Worm (Caenorhabditis elegans): ENCODE measurements around the gene T23F2.5.

The T23F2.5 gene

ce11 chrX:5479876-5480580 is 36.9 kb downstream of the T23F2.5 start (continued):
- TF ChIP-seq alr-1 (tag; optimal IDR thresholded peaks at IDR 0.05), result no peak

DNA sequence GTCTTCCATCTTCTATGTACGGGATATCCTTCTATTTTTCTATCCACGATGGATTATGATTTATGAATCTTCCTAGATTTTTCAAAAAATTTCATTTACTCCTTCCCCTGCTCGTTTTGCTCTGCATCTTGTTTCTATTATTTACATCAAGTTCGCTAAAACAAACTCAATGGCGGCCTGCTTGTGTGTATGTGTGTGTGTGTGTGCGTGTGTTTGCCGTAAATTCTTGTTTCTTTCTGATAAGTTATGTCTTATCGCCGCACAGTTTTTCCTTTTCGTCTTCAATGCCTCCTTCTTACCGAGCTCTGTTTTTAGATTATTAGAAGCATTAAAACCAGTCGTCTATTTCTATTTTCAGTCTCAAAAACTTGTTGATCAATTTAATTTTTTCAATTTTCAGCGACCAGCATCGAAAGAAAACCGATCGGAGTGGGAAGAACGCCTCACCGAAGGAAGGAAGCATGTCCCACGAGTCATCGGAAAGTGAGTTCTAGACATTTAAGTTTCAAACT is 37.6 kb downstream of the T23F2.5 start, which contains the start of gene dlg-1:
Gene dlg-1, plus strand, starts transcription at position 401 of the 512 bp plus-strand sequence.
- no peak for TF ChIP-seq ztf-1 (GFP tag; conservative IDR thresholded peaks at IDR 0.05)
- peak; percentile 50 for TF ChIP-seq fos-1 (tag; optimal IDR thresholded peaks at IDR 0.05)
- TF ChIP-seq gmeb-1 (tag; optimal IDR thresholded peaks at IDR 0.05), result peak; percentile 4

DNA sequence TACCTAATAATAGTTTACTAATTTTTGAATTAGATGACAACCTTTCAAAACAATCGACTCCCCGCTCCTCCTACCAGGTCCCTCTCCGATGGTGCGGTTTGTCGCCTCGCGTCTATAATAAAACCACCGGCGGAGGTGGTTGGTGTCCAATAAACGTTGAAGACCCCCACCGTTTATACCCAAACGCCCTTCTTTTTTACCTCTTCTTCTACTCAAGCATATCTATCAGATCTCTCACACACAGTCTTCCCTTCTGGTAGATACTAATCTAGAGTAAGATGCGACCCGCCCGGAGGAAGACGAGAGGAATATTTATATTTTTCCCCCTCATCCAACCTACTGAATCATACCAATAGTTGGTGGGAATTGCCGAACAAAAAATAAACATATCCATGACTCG is 38.1 kb downstream of the T23F2.5 start:
- TF ChIP-seq elt-1 (tag; optimal IDR thresholded peaks at IDR 0.05) (peak; percentile 27), nhr-6 (tag; optimal IDR thresholded peaks at IDR 0.05) (no peak), ceh-16 (tag; optimal IDR thresholded peaks at IDR 0.05) (peak; percentile 69), sma-9 (GFP tag; optimal IDR thresholded peaks at IDR 0.05) (peak; percentile 4), sma-9 (tag; optimal IDR thresholded peaks at IDR 0.05) (no peak)

ce11 chrX:5477597-5477996 is 39.4 kb downstream of the T23F2.5 start:
- no peak for TF ChIP-seq elt-1 (tag; optimal IDR thresholded peaks at IDR 0.05)
- peak; percentile 12 for TF ChIP-seq nhr-129 (tag; optimal IDR thresholded peaks at IDR 0.05)

ce11 chrX:5476357-5476756 is 40.6 kb downstream of the T23F2.5 start:
- TF ChIP-seq crh-2 (tag; optimal IDR thresholded peaks at IDR 0.05) (no peak), R02D3.7 (tag; optimal IDR thresholded peaks at IDR 0.05) (no peak), sem-4 (tag; optimal IDR thresholded peaks at IDR 0.05) (no peak), fos-1 (tag; optimal IDR thresholded peaks at IDR 0.05) (peak; percentile 74), gmeb-1 (tag; optimal IDR thresholded peaks at IDR 0.05) (peak; percentile 22), sma-3 (GFP tag; optimal IDR thresholded peaks at IDR 0.05) (no peak), mbf-1 (tag; optimal IDR thresholded peaks at IDR 0.05) (no peak)

DNA sequence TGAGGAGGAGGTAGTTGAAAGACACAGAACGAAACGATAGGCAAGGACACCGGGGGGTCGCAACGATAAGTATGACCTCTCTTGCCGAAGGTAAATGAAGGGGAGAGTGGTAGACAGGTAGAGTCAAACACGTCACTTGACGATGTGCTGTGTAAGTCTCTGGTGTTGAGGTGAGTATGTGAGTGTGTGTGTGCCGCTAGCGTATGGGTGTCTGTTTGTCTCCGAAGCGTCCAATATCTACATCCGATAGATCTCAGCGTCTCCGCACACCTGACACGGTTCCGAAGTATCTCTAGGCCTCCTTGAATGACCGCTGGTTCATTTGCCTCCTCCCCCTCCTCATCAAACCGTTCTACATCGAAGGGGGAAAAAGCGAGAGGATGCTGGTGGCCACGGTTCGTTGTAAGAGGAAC is 41.8 kb downstream of the T23F2.5 start:
- TF ChIP-seq ama-1 (optimal IDR thresholded peaks at IDR 0.05) (no peak), ztf-1 (GFP tag; conservative IDR thresholded peaks at IDR 0.05) (no peak), ceh-16 (tag; optimal IDR thresholded peaks at IDR 0.05) (peak; percentile 82), unc-55 (GFP tag; optimal IDR thresholded peaks at IDR 0.05) (no peak), skn-1 (tag; optimal IDR thresholded peaks at IDR 0.05) (no peak), aly-2 (tag; optimal IDR thresholded peaks at IDR 0.05) (no peak), unc-39 (tag; optimal IDR thresholded peaks at IDR 0.05) (no peak), ztf-11 (tag; optimal IDR thresholded peaks at IDR 0.05) (no peak), nhr-237 (tag; optimal IDR thresholded peaks at IDR 0.05) (no peak), egl-27 (tag; optimal IDR thresholded peaks at IDR 0.05) (peak; percentile 58), sma-9 (GFP tag; optimal IDR thresholded peaks at IDR 0.05) (peak; percentile 86), sma-9 (tag; optimal IDR thresholded peaks at IDR 0.05) (no peak), R02D3.7 (tag; optimal IDR thresholded peaks at IDR 0.05) (no peak), lin-13 (GFP tag; optimal IDR thresholded peaks at IDR 0.05) (peak; percentile 25), sem-4 (tag; optimal IDR thresholded peaks at IDR 0.05) (peak; percentile 42), nhr-23 (tag; optimal IDR thresholded peaks at IDR 0.05) (no peak), ceh-82 (tag; optimal IDR thresholded peaks at IDR 0.05) (no peak), F13H6.1 (tag; optimal IDR thresholded peaks at IDR 0.05) (peak; percentile 84), lin-11 (tag; optimal IDR thresholded peaks at IDR 0.05) (peak; percentile 20), gmeb-1 (tag; optimal IDR thresholded peaks at IDR 0.05) (peak; percentile 33), peb-1 (tag; optimal IDR thresholded peaks at IDR 0.05) (peak; percentile 69), dmd-4 (tag; optimal IDR thresholded peaks at IDR 0.05) (no peak), nhr-10 (tag; optimal IDR thresholded peaks at IDR 0.05) (no peak), mdl-1 (tag; optimal IDR thresholded peaks at IDR 0.05) (peak in 1 of 2 experiments; percentile 24), mab-5 (tag; optimal IDR thresholded peaks at IDR 0.05) (no peak), nhr-12 (tag; optimal IDR thresholded peaks at IDR 0.05) (no peak), snpc-4 (tag; optimal IDR thresholded peaks at IDR 0.05) (peak; percentile 32), mbf-1 (tag; optimal IDR thresholded peaks at IDR 0.05) (no peak), blmp-1 (tag; optimal IDR thresholded peaks at IDR 0.05; ENCODE audit: insufficient read depth) (peak; percentile 81), fos-1 (tag; optimal IDR thresholded peaks at IDR 0.05) (peak; percentile 85), alr-1 (tag; optimal IDR thresholded peaks at IDR 0.05) (no peak), nhr-77 (tag; optimal IDR thresholded peaks at IDR 0.05) (no peak), zag-1 (tag; optimal IDR thresholded peaks at IDR 0.05) (no peak), nhr-21 (tag; optimal IDR thresholded peaks at IDR 0.05) (peak; percentile 66), lin-39 (tag; optimal IDR thresholded peaks at IDR 0.05) (no peak), nhr-25 (tag; optimal IDR thresholded peaks at IDR 0.05) (peak; percentile 87), nhr-129 (tag; optimal IDR thresholded peaks at IDR 0.05) (peak; percentile 96), elt-3 (tag; optimal IDR thresholded peaks at IDR 0.05) (no peak)

All from whole organism, L2 larva.